Worm (Caenorhabditis elegans): ENCODE data around the gene F40G9.18.

The F40G9.18 gene

ce11 chrIII:194160-194559 lies 24.8 kb upstream of the F40G9.18 start, which contains the start of gene F40G9.17:
Gene F40G9.17, plus strand, starts transcription at chrIII:194460.
- no peak for TF ChIP-seq mdl-1 (tag; optimal IDR thresholded peaks at IDR 0.05)
- TF ChIP-seq gmeb-1 (tag; optimal IDR thresholded peaks at IDR 0.05) = no peak
- TF ChIP-seq ceh-82 (tag; optimal IDR thresholded peaks at IDR 0.05) = no peak
- no peak for TF ChIP-seq lsy-2 (tag; optimal IDR thresholded peaks at IDR 0.05)
- no peak for TF ChIP-seq nhr-129 (tag; optimal IDR thresholded peaks at IDR 0.05)
- no peak for TF ChIP-seq ama-1 (optimal IDR thresholded peaks at IDR 0.05)

DNA sequence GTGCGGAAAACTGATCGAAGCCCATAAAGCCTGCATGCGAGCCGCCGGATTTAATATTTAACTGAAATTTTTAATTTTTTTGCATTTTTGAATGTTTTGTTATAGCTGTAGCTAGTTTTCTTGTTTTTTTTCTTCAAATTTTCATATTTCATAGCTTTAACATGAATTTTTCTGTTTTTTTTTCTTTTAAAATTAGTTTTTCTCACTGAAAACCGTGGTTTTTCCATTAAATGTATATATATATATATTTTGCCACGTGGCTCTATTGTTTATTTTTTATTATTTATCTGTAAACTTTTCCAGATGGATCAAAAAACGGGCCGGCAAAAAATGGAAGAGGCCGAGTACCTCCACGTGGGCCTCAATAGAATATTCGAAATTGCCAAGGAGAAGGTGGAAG lies 22.4 kb upstream of the F40G9.18 start, which contains the start of gene sec-20:
Gene sec-20 (plus strand): TSS at position 301 of the 400 bp plus-strand sequence.
- TF ChIP-seq unc-62 (GFP tag; optimal IDR thresholded peaks at IDR 0.05) (no peak), zag-1 (tag; optimal IDR thresholded peaks at IDR 0.05) (no peak), nhr-25 (tag; optimal IDR thresholded peaks at IDR 0.05) (no peak), egl-27 (tag; optimal IDR thresholded peaks at IDR 0.05) (no peak), peb-1 (tag; optimal IDR thresholded peaks at IDR 0.05) (no peak), F13H6.1 (tag; optimal IDR thresholded peaks at IDR 0.05) (no peak), fos-1 (tag; optimal IDR thresholded peaks at IDR 0.05) (no peak), nhr-12 (tag; optimal IDR thresholded peaks at IDR 0.05) (no peak), sem-4 (tag; optimal IDR thresholded peaks at IDR 0.05) (no peak), nhr-11 (tag; optimal IDR thresholded peaks at IDR 0.05) (no peak), snpc-4 (tag; optimal IDR thresholded peaks at IDR 0.05) (no peak), nhr-6 (tag; optimal IDR thresholded peaks at IDR 0.05) (no peak), blmp-1 (tag; optimal IDR thresholded peaks at IDR 0.05; ENCODE audit: insufficient read depth) (no peak), mdl-1 (tag; optimal IDR thresholded peaks at IDR 0.05) (no peak), lsy-2 (tag; optimal IDR thresholded peaks at IDR 0.05) (no peak)

DNA sequence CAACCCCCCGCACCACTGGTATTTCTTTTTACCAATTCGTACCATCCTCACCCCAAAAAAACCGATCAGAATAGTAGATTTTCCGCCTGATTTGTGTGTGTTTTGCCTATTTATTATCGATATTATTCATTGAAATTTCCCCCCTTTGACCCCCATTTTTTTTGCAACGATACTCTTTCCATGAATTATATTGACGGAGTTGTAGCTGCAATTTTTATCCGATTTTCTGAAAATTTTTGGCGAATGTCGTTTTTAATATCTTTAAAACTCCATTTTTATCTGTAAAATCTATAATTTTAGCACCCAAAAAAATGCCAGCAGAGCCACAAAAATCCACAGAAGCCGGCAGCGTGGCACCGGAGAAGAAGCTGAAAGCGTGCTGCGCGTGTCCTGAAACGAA lies 21.3 kb upstream of the F40G9.18 start, which contains the start of gene cox-17:
Gene cox-17 (plus strand): TSS at position 301 of the 400 bp plus-strand sequence.
- TF ChIP-seq sma-9 (GFP tag; optimal IDR thresholded peaks at IDR 0.05) = no peak
- TF ChIP-seq sma-9 (tag; optimal IDR thresholded peaks at IDR 0.05) = no peak
- TF ChIP-seq mdl-1 (tag; optimal IDR thresholded peaks at IDR 0.05) = no peak
- TF ChIP-seq nhr-6 (tag; optimal IDR thresholded peaks at IDR 0.05) = no peak
- TF ChIP-seq blmp-1 (tag; optimal IDR thresholded peaks at IDR 0.05; ENCODE audit: insufficient read depth) = no peak
- no peak for TF ChIP-seq F13H6.1 (tag; optimal IDR thresholded peaks at IDR 0.05)

DNA sequence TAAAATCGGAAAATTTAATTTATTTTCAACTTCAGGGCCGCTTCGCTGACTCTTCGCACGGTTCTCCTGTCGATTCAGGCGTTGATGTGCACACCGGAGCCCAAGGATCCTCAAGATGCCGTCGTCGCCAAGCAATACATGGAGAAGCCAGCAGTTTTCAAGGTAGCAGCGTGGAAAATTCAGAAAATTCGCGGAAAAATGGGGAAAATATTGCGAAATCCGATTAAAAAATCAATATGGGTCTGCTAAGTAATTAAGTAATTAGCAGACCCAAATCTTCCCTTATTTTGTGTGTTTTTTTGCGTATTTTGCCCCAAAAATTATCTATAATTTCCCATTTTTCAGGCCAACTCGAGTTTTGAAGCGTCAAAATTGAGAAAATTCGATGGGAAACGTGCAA lies 19.9 kb upstream of the F40G9.18 start:
- TF ChIP-seq ZK546.5 (tag; optimal IDR thresholded peaks at IDR 0.05) = no peak
- TF ChIP-seq mdl-1 (tag; optimal IDR thresholded peaks at IDR 0.05) = no peak
- no peak for TF ChIP-seq zag-1 (tag; optimal IDR thresholded peaks at IDR 0.05)
- TF ChIP-seq C34F6.9 (tag; optimal IDR thresholded peaks at IDR 0.05) = no peak
- no peak for TF ChIP-seq lin-11 (tag; optimal IDR thresholded peaks at IDR 0.05)
- no peak for TF ChIP-seq blmp-1 (tag; optimal IDR thresholded peaks at IDR 0.05; ENCODE audit: insufficient read depth)
- TF ChIP-seq sma-3 (GFP tag; optimal IDR thresholded peaks at IDR 0.05) = no peak
- no peak for TF ChIP-seq nhr-12 (tag; optimal IDR thresholded peaks at IDR 0.05)
- TF ChIP-seq unc-55 (GFP tag; optimal IDR thresholded peaks at IDR 0.05) = no peak
- no peak for TF ChIP-seq R02D3.7 (tag; optimal IDR thresholded peaks at IDR 0.05)
- no peak for TF ChIP-seq snpc-4 (tag; optimal IDR thresholded peaks at IDR 0.05)
- no peak for TF ChIP-seq nhr-25 (tag; optimal IDR thresholded peaks at IDR 0.05)
- no peak for TF ChIP-seq sem-4 (tag; optimal IDR thresholded peaks at IDR 0.05)
- no peak for TF ChIP-seq nhr-11 (tag; optimal IDR thresholded peaks at IDR 0.05)

ce11 chrIII:188426-188888 lies 19.1 kb upstream of the F40G9.18 start, which contains the start of gene ubc-20:
Gene ubc-20, plus strand, starts transcription at chrIII:188838.
- TF ChIP-seq ztf-4 (tag; optimal IDR thresholded peaks at IDR 0.05) = no peak
- TF ChIP-seq ama-1 (optimal IDR thresholded peaks at IDR 0.05) = no peak
- TF ChIP-seq nhr-237 (tag; optimal IDR thresholded peaks at IDR 0.05) = no peak
- no peak for TF ChIP-seq ceh-82 (tag; optimal IDR thresholded peaks at IDR 0.05)
- no peak for TF ChIP-seq nhr-6 (tag; optimal IDR thresholded peaks at IDR 0.05)
- TF ChIP-seq elt-3 (tag; optimal IDR thresholded peaks at IDR 0.05) = no peak
- no peak for TF ChIP-seq nhr-77 (tag; optimal IDR thresholded peaks at IDR 0.05)
- no peak for TF ChIP-seq zag-1 (tag; optimal IDR thresholded peaks at IDR 0.05)
- no peak for TF ChIP-seq alr-1 (tag; optimal IDR thresholded peaks at IDR 0.05)
- TF ChIP-seq gmeb-1 (tag; optimal IDR thresholded peaks at IDR 0.05) = peak; percentile 18
- TF ChIP-seq nhr-12 (tag; optimal IDR thresholded peaks at IDR 0.05) = no peak
- no peak for TF ChIP-seq nhr-11 (tag; optimal IDR thresholded peaks at IDR 0.05)
- peak; percentile 60 for TF ChIP-seq C34F6.9 (tag; optimal IDR thresholded peaks at IDR 0.05)
- TF ChIP-seq F13H6.1 (tag; optimal IDR thresholded peaks at IDR 0.05) = no peak
- TF ChIP-seq nhr-23 (tag; optimal IDR thresholded peaks at IDR 0.05) = no peak
- TF ChIP-seq ceh-16 (tag; optimal IDR thresholded peaks at IDR 0.05) = no peak
- TF ChIP-seq mdl-1 (tag; optimal IDR thresholded peaks at IDR 0.05) = no peak
- TF ChIP-seq snpc-4 (tag; optimal IDR thresholded peaks at IDR 0.05) = no peak
- TF ChIP-seq nhr-21 (tag; optimal IDR thresholded peaks at IDR 0.05) = no peak
- peak; percentile 30 for TF ChIP-seq unc-55 (GFP tag; optimal IDR thresholded peaks at IDR 0.05)
- no peak for TF ChIP-seq blmp-1 (tag; optimal IDR thresholded peaks at IDR 0.05; ENCODE audit: insufficient read depth)
- no peak for TF ChIP-seq ztf-11 (tag; optimal IDR thresholded peaks at IDR 0.05)
- no peak for TF ChIP-seq R02D3.7 (tag; optimal IDR thresholded peaks at IDR 0.05)
- TF ChIP-seq lsy-2 (tag; optimal IDR thresholded peaks at IDR 0.05) = peak in 1 of 2 experiments; percentile 48
- no peak for TF ChIP-seq fos-1 (tag; optimal IDR thresholded peaks at IDR 0.05)
- TF ChIP-seq sem-4 (tag; optimal IDR thresholded peaks at IDR 0.05) = no peak
- TF ChIP-seq nhr-129 (tag; optimal IDR thresholded peaks at IDR 0.05) = peak; percentile 35
- TF ChIP-seq sma-3 (GFP tag; optimal IDR thresholded peaks at IDR 0.05) = peak; percentile 1
- TF ChIP-seq egl-27 (tag; optimal IDR thresholded peaks at IDR 0.05) = no peak
- TF ChIP-seq mbf-1 (tag; optimal IDR thresholded peaks at IDR 0.05) = no peak
- TF ChIP-seq lin-11 (tag; optimal IDR thresholded peaks at IDR 0.05) = no peak
- TF ChIP-seq lin-13 (GFP tag; optimal IDR thresholded peaks at IDR 0.05) = no peak
- TF ChIP-seq peb-1 (tag; optimal IDR thresholded peaks at IDR 0.05) = no peak
- no peak for TF ChIP-seq skn-1 (tag; optimal IDR thresholded peaks at IDR 0.05)
- TF ChIP-seq nhr-10 (tag; optimal IDR thresholded peaks at IDR 0.05) = no peak
